Worm (Caenorhabditis elegans): ENCODE measurements around the gene W06G6.11.

- TF ChIP-seq T22C8.4 (GFP tag; IDR thresholded peaks at IDR 0.05) = no peak
- TF ChIP-seq klf-2 (GFP tag; conservative IDR thresholded peaks at IDR 0.05) = no peak
- TF ChIP-seq ref-1 (GFP tag; conservative IDR thresholded peaks at IDR 0.05) = no peak
- no peak for TF ChIP-seq flt-1 (GFP tag; IDR thresholded peaks at IDR 0.05)
- no peak for TF ChIP-seq cog-1 (tag; optimal IDR thresholded peaks at IDR 0.05)
- TF ChIP-seq ztf-29 (GFP tag; IDR thresholded peaks at IDR 0.05) = no peak
- no peak for TF ChIP-seq tab-1 (GFP tag; IDR thresholded peaks at IDR 0.05)
Measured at ce11 chrV:16647093-16647492, 2.0 kb downstream of the W06G6.11 start, which contains the start of gene W06G6.10.

Measured in whole organism, midembryonic.